Worm (Caenorhabditis elegans): ENCODE results near the gene srw-133.
A peak's percentile ranks its signal among the peaks of the same experiment; 100 is the strongest.

The srw-133 gene

DNA sequence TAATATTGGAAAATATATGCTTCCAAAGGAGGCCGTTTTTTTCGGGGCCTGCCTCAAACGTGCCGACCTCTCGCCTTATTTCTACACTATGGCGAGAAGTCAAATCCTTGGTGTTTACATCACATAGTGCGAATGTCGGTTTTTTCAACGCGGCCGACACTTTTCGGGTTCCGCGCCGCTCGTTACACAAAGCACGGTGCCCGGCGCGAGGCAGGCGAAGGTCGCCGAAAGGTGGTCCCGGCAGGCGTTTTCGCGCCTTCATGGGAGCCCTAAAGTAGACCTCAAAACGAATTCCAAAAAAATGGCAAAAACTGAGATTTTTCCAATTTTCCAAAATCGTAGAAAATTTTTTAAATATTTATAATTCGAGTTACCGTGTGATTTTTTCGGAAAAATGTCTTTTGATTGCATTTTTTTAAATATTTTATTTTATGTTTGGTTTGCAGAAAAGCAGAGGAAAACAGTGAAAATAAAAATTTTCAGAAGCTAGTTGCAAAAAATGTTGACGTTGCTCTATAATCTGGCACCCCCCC, 11.1 kb upstream of the srw-133 start, which contains the start of gene T05B4.12:
Gene T05B4.12 (minus strand): TSS at position 483 of the 533 bp plus-strand sequence.
- TF ChIP-seq akir-1 (GFP tag; optimal IDR thresholded peaks at IDR 0.05): no peak
- TF ChIP-seq zfh-2 (GFP tag; conservative IDR thresholded peaks at IDR 0.05): peak; percentile 71

- no peak for TF ChIP-seq dpl-1 (GFP tag; optimal IDR thresholded peaks at IDR 0.05)
- TF ChIP-seq snpc-1.1 (tag; optimal IDR thresholded peaks at IDR 0.05; ENCODE audit: insufficient read depth): no peak
- TF ChIP-seq die-1 (tag; optimal IDR thresholded peaks at IDR 0.05): no peak
- no peak for TF ChIP-seq ets-4 (GFP tag; optimal IDR thresholded peaks at IDR 0.05)
- TF ChIP-seq nhr-80 (tag; optimal IDR thresholded peaks at IDR 0.05): no peak
- TF ChIP-seq lsl-1 (GFP tag; optimal IDR thresholded peaks at IDR 0.05): no peak
- TF ChIP-seq somi-1 (GFP tag; optimal IDR thresholded peaks at IDR 0.05): no peak
- TF ChIP-seq lin-54 (GFP tag; optimal IDR thresholded peaks at IDR 0.05): no peak
- TF ChIP-seq hlh-26 (GFP tag; conservative IDR thresholded peaks at IDR 0.05): no peak
- TF ChIP-seq madf-10 (tag; optimal IDR thresholded peaks at IDR 0.05): no peak
- TF ChIP-seq akir-1 (GFP tag; optimal IDR thresholded peaks at IDR 0.05): no peak
- TF ChIP-seq attf-3 (GFP tag; conservative IDR thresholded peaks at IDR 0.05): no peak
- TF ChIP-seq fkh-3 (tag; optimal IDR thresholded peaks at IDR 0.05): no peak
These were observed 7.9 kb upstream of the srw-133 start, which contains the start of gene phat-5 for ce11 chrV:4122415-4122814. Gene phat-5 (minus strand): TSS chrV:4122515.

- TF ChIP-seq T26A5.8 (tag; optimal IDR thresholded peaks at IDR 0.05) (no peak), ztf-26 (tag; optimal IDR thresholded peaks at IDR 0.05) (no peak), F39B2.1 (GFP tag; IDR thresholded peaks at IDR 0.05) (no peak), cebp-2 (GFP tag; IDR thresholded peaks at IDR 0.05) (no peak), sptf-2 (GFP tag; optimal IDR thresholded peaks at IDR 0.05) (no peak), pbrm-1 (GFP tag; IDR thresholded peaks at IDR 0.05) (no peak), hmg-1.2 (GFP tag; IDR thresholded peaks at IDR 0.05) (no peak), mxl-1 (tag; optimal IDR thresholded peaks at IDR 0.05) (no peak)
These were observed 6.1 kb upstream of the srw-133 start, which contains the start of gene T05B4.10 for ce11 chrV:4120629-4121028. Gene T05B4.10 (minus strand): TSS chrV:4120729.

DNA sequence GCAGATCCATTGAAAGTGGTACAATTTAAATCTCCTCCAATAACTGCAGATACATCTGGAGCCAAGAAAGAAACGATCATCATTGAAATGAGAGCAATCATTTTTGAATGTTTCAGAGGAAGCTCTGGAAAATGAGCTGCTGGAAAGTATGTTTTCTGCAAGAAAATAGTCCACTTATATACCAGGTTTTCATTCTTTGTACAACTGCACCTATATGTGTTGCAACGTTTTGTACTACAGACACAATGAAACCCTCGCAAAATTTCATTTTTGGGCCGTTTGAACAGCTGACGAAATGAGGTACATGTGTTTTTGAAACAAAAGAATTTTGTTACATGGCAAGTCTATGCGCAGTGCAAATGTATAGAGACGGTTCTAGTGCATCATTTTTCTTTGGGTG, 3.8 kb upstream of the srw-133 start, which contains the start of gene T05B4.9:
Gene T05B4.9 (minus strand): TSS at position 101 of the 400 bp plus-strand sequence.
- TF ChIP-seq zim-3 (tag; optimal IDR thresholded peaks at IDR 0.05): no peak
- TF ChIP-seq hsf-1 (GFP tag; IDR thresholded peaks at IDR 0.05): no peak
- TF ChIP-seq lin-26 (GFP tag; IDR thresholded peaks at IDR 0.05): no peak
- no peak for TF ChIP-seq bed-1 (GFP tag; IDR thresholded peaks at IDR 0.05)
- no peak for TF ChIP-seq ets-4 (GFP tag; optimal IDR thresholded peaks at IDR 0.05)
- no peak for TF ChIP-seq dox-1 (GFP tag; IDR thresholded peaks at IDR 0.05)
- no peak for TF ChIP-seq chd-7 (tag; optimal IDR thresholded peaks at IDR 0.05)
- TF ChIP-seq mxl-1 (tag; optimal IDR thresholded peaks at IDR 0.05): no peak
- TF ChIP-seq B0336.3 (GFP tag; IDR thresholded peaks at IDR 0.05): no peak
- TF ChIP-seq T07F8.4 (tag; optimal IDR thresholded peaks at IDR 0.05): no peak
- TF ChIP-seq cebp-2 (GFP tag; IDR thresholded peaks at IDR 0.05): no peak
- no peak for TF ChIP-seq lin-54 (GFP tag; optimal IDR thresholded peaks at IDR 0.05)

- no peak for TF ChIP-seq F39B2.1 (GFP tag; IDR thresholded peaks at IDR 0.05)
These were observed 1.5 kb upstream of the srw-133 start, which contains the start of gene T05B4.8 for ce11 chrV:4116071-4116470. Gene T05B4.8 (minus strand): TSS chrV:4116171.

ce11 chrV:4112516-4112915, 2.0 kb downstream of the srw-133 start, which contains the start of gene srw-134:
Gene srw-134 (minus strand): TSS chrV:4112616.
- TF ChIP-seq egl-18 (GFP tag; IDR thresholded peaks at IDR 0.05): no peak
- TF ChIP-seq C06A6.2 (GFP tag; conservative IDR thresholded peaks at IDR 0.05): no peak
- no peak for TF ChIP-seq somi-1 (GFP tag; optimal IDR thresholded peaks at IDR 0.05)
- no peak for TF ChIP-seq tlf-1 (GFP tag; optimal IDR thresholded peaks at IDR 0.05)
- TF ChIP-seq nhr-90 (tag; optimal IDR thresholded peaks at IDR 0.05): no peak
- TF ChIP-seq Y67H2A.10 (GFP tag; conservative IDR thresholded peaks at IDR 0.05): no peak
- no peak for TF ChIP-seq sea-2 (GFP tag; IDR thresholded peaks at IDR 0.05)
- TF ChIP-seq snpc-3.4 (tag; optimal IDR thresholded peaks at IDR 0.05): no peak
- no peak for TF ChIP-seq ekl-4 (GFP tag; IDR thresholded peaks at IDR 0.05)
- no peak for TF ChIP-seq xnd-1 (tag; optimal IDR thresholded peaks at IDR 0.05)
- no peak for TF ChIP-seq nfya-1 (tag; optimal IDR thresholded peaks at IDR 0.05; ENCODE audit: borderline replicate concordance, insufficient read depth)
- TF ChIP-seq nfyb-1 (GFP tag; IDR thresholded peaks at IDR 0.05): no peak

Measured in whole organism, young adult.